Fruit fly (Drosophila melanogaster) whole organism, embryonic: Measurements from ENCODE around the gene CG8051.

Experiments used
- Aef1 ChIP-seq: fragments of 200-800 bp; sonication (Bioruptor generic); IDR thresholded peaks from 3 replicates; pipeline ENCODE4 v1.3.6; 2022; ENCODE audit warnings: missing biosample characterization, missing genetic modification characterization
- Bdp1 ChIP-seq: fragments of 200-800 bp; sonication (Bioruptor generic); optimal IDR thresholded peaks from 3 replicates; lab custom pipeline; 2016; ENCODE audit warnings: missing biosample characterization, missing genetic modification characterization
- Bteb2 ChIP-seq: fragments of 200-800 bp; sonication (Bioruptor generic); optimal IDR thresholded peaks from 2 replicates; lab custom pipeline; 2016; ENCODE audit warnings: missing biosample characterization, missing genetic modification characterization
- CG1024 ChIP-seq: fragments of 200-800 bp; sonication (Bioruptor generic); IDR thresholded peaks from 2 replicates; pipeline ENCODE4 v1.3.6; 2022; ENCODE audit warnings: missing biosample characterization, missing genetic modification characterization
- CG10654 ChIP-seq: fragments of 200-800 bp; sonication (Bioruptor generic); optimal IDR thresholded peaks from 2 replicates; lab custom pipeline; 2016; ENCODE audit warnings: missing biosample characterization, missing genetic modification characterization
- CG11085 ChIP-seq: fragments of 200-800 bp; sonication (Bioruptor generic); IDR thresholded peaks from 2 replicates; pipeline ENCODE4 v1.3.6; 2022; ENCODE audit warnings: missing biosample characterization, missing genetic modification characterization
- CG11560 ChIP-seq: fragments of 200-800 bp; sonication (Bioruptor generic); IDR thresholded peaks from 3 replicates; pipeline ENCODE4 v1.3.6; 2022; ENCODE audit warnings: missing biosample characterization, missing genetic modification characterization
- CG12659 ChIP-seq: fragments of 200-800 bp; sonication (Bioruptor generic); optimal IDR thresholded peaks from 3 replicates; lab custom pipeline; 2017; ENCODE audit warnings: mild to moderate bottlenecking, missing biosample characterization, missing genetic modification reagents, missing genetic modification characterization
- CG13296 ChIP-seq: fragments of 200-800 bp; sonication (Bioruptor generic); optimal IDR thresholded peaks from 3 replicates; lab custom pipeline; 2018; ENCODE audit warnings: missing biosample characterization, mild to moderate bottlenecking, missing genetic modification characterization
- CG14050 ChIP-seq: fragments of 200-800 bp; sonication (Bioruptor generic); IDR thresholded peaks from 3 replicates; pipeline ENCODE4 v1.3.6; 2022; ENCODE audit warnings: missing biosample characterization, missing genetic modification characterization
- CG1529 ChIP-seq: fragments of 200-800 bp; sonication (Bioruptor generic); optimal IDR thresholded peaks from 3 replicates; lab custom pipeline; 2018; ENCODE audit warnings: missing biosample characterization, missing genetic modification characterization
- CG16815 ChIP-seq: fragments of 200-800 bp; sonication (Bioruptor generic); optimal IDR thresholded peaks from 3 replicates; lab custom pipeline; 2017; ENCODE audit warnings: missing biosample characterization, mild to moderate bottlenecking, missing genetic modification characterization
- CG18619 ChIP-seq: fragments of 200-800 bp; sonication (Bioruptor generic); optimal IDR thresholded peaks from 3 replicates; lab custom pipeline; 2017; ENCODE audit warnings: missing biosample characterization, mild to moderate bottlenecking, missing genetic modification characterization
- CG2678 ChIP-seq: fragments of 200-800 bp; sonication (Bioruptor generic); optimal IDR thresholded peaks from 3 replicates; lab custom pipeline; 2019; ENCODE audit warnings: missing biosample characterization, mild to moderate bottlenecking, missing genetic modification characterization, moderate library complexity
- CG2712 ChIP-seq: fragments of 200-800 bp; optimal IDR thresholded peaks from 3 replicates; lab custom pipeline; 2019; ENCODE audit warnings: missing biosample characterization, mild to moderate bottlenecking, missing genetic modification characterization, moderate library complexity
- CG2889 ChIP-seq: fragments of 200-800 bp; sonication (Bioruptor generic); IDR thresholded peaks from 3 replicates; pipeline ENCODE4 v1.3.6; 2022; ENCODE audit warnings: missing biosample characterization, missing genetic modification characterization
- CG30020 ChIP-seq: fragments of 200-800 bp; optimal IDR thresholded peaks from 2 replicates; lab custom pipeline; 2019; ENCODE audit warnings: missing biosample characterization, mild to moderate bottlenecking, missing genetic modification characterization, moderate library complexity
- CG3281 ChIP-seq: fragments of 200-800 bp; sonication (Bioruptor generic); optimal IDR thresholded peaks from 3 replicates; lab custom pipeline; 2017; ENCODE audit warnings: missing biosample characterization, mild to moderate bottlenecking, missing genetic modification characterization
- CG4360 ChIP-seq: fragments of 200-800 bp; sonication (Bioruptor generic); IDR thresholded peaks from 2 replicates; pipeline ENCODE4 v1.3.6; 2022; ENCODE audit warnings: missing biosample characterization, missing genetic modification characterization
- CG4707 ChIP-seq: fragments of 200-800 bp; sonication (Bioruptor generic); optimal IDR thresholded peaks from 2 replicates; lab custom pipeline; 2018; ENCODE audit warnings: missing biosample characterization, mild to moderate bottlenecking, missing genetic modification characterization, moderate library complexity
- CG5953 ChIP-seq: fragments of 200-800 bp; sonication (Bioruptor generic); IDR thresholded peaks from 2 replicates; pipeline ENCODE4 v1.3.6; 2022; ENCODE audit warnings: missing biosample characterization, missing genetic modification characterization
- CG8478 ChIP-seq: fragments of >200 bp; optimal IDR thresholded peaks from 2 replicates; lab custom pipeline; 2018
- CG9437 ChIP-seq: fragments of 200-800 bp; sonication (Bioruptor generic); optimal IDR thresholded peaks from 2 replicates; lab custom pipeline; 2018; ENCODE audit warnings: missing biosample characterization, mild to moderate bottlenecking, missing genetic modification characterization
- Deaf1 ChIP-seq: fragments of 200-800 bp; optimal IDR thresholded peaks from 3 replicates; lab custom pipeline; 2019; ENCODE audit warnings: missing biosample characterization, mild to moderate bottlenecking, missing genetic modification characterization, moderate library complexity
- Dll ChIP-seq: fragments of 200-800 bp; sonication (Bioruptor generic); IDR thresholded peaks from 4 replicates; pipeline ENCODE4 v1.3.6; 2022; ENCODE audit warnings: missing biosample characterization, missing genetic modification characterization; ENCODE audit not compliant: partially characterized antibody
- ERR ChIP-seq: fragments of 200-800 bp; sonication (Bioruptor generic); optimal IDR thresholded peaks from 2 replicates; lab custom pipeline; 2016; ENCODE audit warnings: missing biosample characterization, missing genetic modification characterization
- Fer1 ChIP-seq: fragments of 200-800 bp; sonication (Bioruptor generic); optimal IDR thresholded peaks from 2 replicates; lab custom pipeline; 2017; ENCODE audit warnings: missing biosample characterization, mild to moderate bottlenecking, missing genetic modification characterization
- Gug ChIP-seq: fragments of 200-800 bp; sonication (Bioruptor generic); IDR thresholded peaks from 4 replicates; pipeline ENCODE4 v1.3.6; 2022; ENCODE audit warnings: missing biosample characterization, missing genetic modification characterization
- Lpt ChIP-seq: fragments of >200 bp; optimal IDR thresholded peaks from 2 replicates; lab custom pipeline; 2018; ENCODE audit warnings: missing biosample characterization, missing genetic modification characterization
- MTF-1 ChIP-seq: fragments of 200-800 bp; sonication (Bioruptor generic); optimal IDR thresholded peaks from 2 replicates; lab custom pipeline; 2018; ENCODE audit warnings: missing biosample characterization, mild to moderate bottlenecking, missing genetic modification characterization, borderline replicate concordance
- Mrtf ChIP-seq: fragments of 200-800 bp; sonication (Bioruptor generic); IDR thresholded peaks from 3 replicates; pipeline ENCODE4 v1.3.6; 2022; ENCODE audit warnings: missing biosample characterization, missing genetic modification characterization
- Ravus ChIP-seq: fragments of 200-800 bp; sonication (Bioruptor generic); IDR thresholded peaks from 2 replicates; pipeline ENCODE4 v1.3.6; 2022; ENCODE audit warnings: missing biosample characterization, missing genetic modification characterization
- Scr ChIP-seq: fragments of 200-800 bp; sonication (Bioruptor generic); IDR thresholded peaks from 2 replicates; pipeline ENCODE4 v1.3.6; 2022; ENCODE audit warnings: missing biosample characterization, missing genetic modification characterization; ENCODE audit not compliant: partially characterized antibody
- Sry-β ChIP-seq: fragments of 200-800 bp; sonication (Bioruptor generic); optimal IDR thresholded peaks from 2 replicates; lab custom pipeline; 2018; ENCODE audit warnings: missing biosample characterization, mild to moderate bottlenecking, missing genetic modification characterization, moderate library complexity
- ase ChIP-seq: fragments of 200-800 bp; sonication (Bioruptor generic); IDR thresholded peaks from 3 replicates; pipeline ENCODE4 v1.3.6; 2022; ENCODE audit warnings: missing biosample characterization, missing genetic modification characterization
- chn ChIP-seq: fragments of 200-800 bp; sonication (Bioruptor generic); optimal IDR thresholded peaks from 2 replicates; lab custom pipeline; 2016; ENCODE audit warnings: missing biosample characterization, missing genetic modification characterization
- crp ChIP-seq, 2 experiments: fragments of 200-800 bp; sonication (Bioruptor generic); optimal IDR thresholded peaks; 2 replicates in 1 of 2; 3 replicates in 1 of 2; lab custom pipeline; 2017; ENCODE audit warnings: missing biosample characterization in 2 of 2, missing genetic modification characterization in 2 of 2, mild to moderate bottlenecking in 1 of 2, moderate library complexity in 1 of 2
- da ChIP-seq: fragments of 200-800 bp; sonication (Bioruptor generic); optimal IDR thresholded peaks from 2 replicates; lab custom pipeline; 2016; ENCODE audit warnings: missing biosample characterization, missing genetic modification characterization
- fd96Cb ChIP-seq: fragments of 200-800 bp; sonication (Bioruptor generic); optimal IDR thresholded peaks from 2 replicates; lab custom pipeline; 2018; ENCODE audit warnings: missing biosample characterization, mild to moderate bottlenecking, missing genetic modification characterization, moderate library complexity
- gsb-n ChIP-seq: fragments of 200-800 bp; sonication (Bioruptor generic); optimal IDR thresholded peaks from 3 replicates; lab custom pipeline; 2018; ENCODE audit warnings: missing biosample characterization, mild to moderate bottlenecking, missing genetic modification characterization
- gt ChIP-seq: fragments of 200-800 bp; sonication (Bioruptor generic); IDR thresholded peaks from 2 replicates; pipeline ENCODE4 v1.3.6; 2022; ENCODE audit warnings: missing biosample characterization, missing genetic modification characterization
- ind ChIP-seq: fragments of 200-800 bp; sonication (Bioruptor generic); optimal IDR thresholded peaks from 3 replicates; lab custom pipeline; 2016; ENCODE audit warnings: missing biosample characterization, missing genetic modification characterization
- lab ChIP-seq: fragments of 200-800 bp; sonication (Bioruptor generic); optimal IDR thresholded peaks from 3 replicates; lab custom pipeline; 2017; ENCODE audit warnings: missing biosample characterization, missing genetic modification characterization, mild to moderate bottlenecking, moderate library complexity, missing genetic modification reagents
- peb ChIP-seq: fragments of 200-800 bp; sonication (Bioruptor generic); IDR thresholded peaks from 2 replicates; pipeline ENCODE4 v1.3.6; 2022; ENCODE audit warnings: missing biosample characterization, missing genetic modification characterization
- psq ChIP-seq: fragments of 200-800 bp; sonication (Bioruptor generic); optimal IDR thresholded peaks from 2 replicates; lab custom pipeline; 2017; ENCODE audit warnings: missing biosample characterization, missing genetic modification characterization
- sqz ChIP-seq: fragments of 200-800 bp; sonication (Bioruptor generic); optimal IDR thresholded peaks from 3 replicates; lab custom pipeline; 2018; ENCODE audit warnings: missing biosample characterization, mild to moderate bottlenecking, missing genetic modification characterization
- sug ChIP-seq: fragments of 200-800 bp; optimal IDR thresholded peaks from 2 replicates; lab custom pipeline; 2019; ENCODE audit warnings: missing biosample characterization, mild to moderate bottlenecking, missing genetic modification characterization, moderate library complexity
- wek ChIP-seq: fragments of 200-800 bp; sonication (Bioruptor generic); optimal IDR thresholded peaks from 3 replicates; lab custom pipeline; 2018; ENCODE audit warnings: missing biosample characterization, mild to moderate bottlenecking, missing genetic modification characterization, moderate library complexity
- zfh1 ChIP-seq: fragments of 200-800 bp; sonication (Bioruptor generic); IDR thresholded peaks from 3 replicates; pipeline ENCODE4 v1.3.6; 2022; ENCODE audit warnings: missing biosample characterization, missing genetic modification characterization

The CG8051 gene

dm6 chrX:19321820-19322708, 14.3 kb upstream of the CG8051 start, which contains the start of gene out (continued):
- TF ChIP-seq CG18619 (GFP tag; lab: Kevin White, UChicago) (peak; percentile 94), CG11560 (peak; percentile 87), ERR (GFP tag; lab: Kevin White, UChicago) (peak; percentile 70), gt (peak; percentile 87), lab (GFP tag; lab: Kevin White, UChicago) (peak; percentile 96), Scr (GFP tag; lab: Robert Waterston, UW) (0 out of 2 replicates have a peak, but pooled peaks have one; percentile 9), CG11085 (GFP tag; lab: Robert Waterston, UW) (peak; percentile 89), CG2678 (peak; percentile 96), Fer1 (GFP tag; lab: Kevin White, UChicago) (peak; percentile 95), CG5953 (GFP tag; lab: Robert Waterston, UW) (peak; percentile 85), Lpt (no peak), Ravus (GFP tag; lab: Robert Waterston, UW) (peak; percentile 79), sug (tag; lab: Kevin White, UChicago) (peak; percentile 90), Sry-β (peak; percentile 39), CG1529 (GFP tag; lab: Kevin White, UChicago) (peak; percentile 92), chn (GFP tag; lab: Kevin White, UChicago) (peak; percentile 90), CG10654 (GFP tag; lab: Kevin White, UChicago) (peak; percentile 90), CG9437 (GFP tag; lab: Kevin White, UChicago) (peak; percentile 89), MTF-1 (GFP tag; lab: Kevin White, UChicago) (peak; percentile 86), psq (peak; percentile 80), CG12659 (GFP tag; lab: Kevin White, UChicago) (peak; percentile 96), CG8478 (lab: Kevin White, UChicago) (no peak), Gug (GFP tag; lab: Robert Waterston, UW) (peak; percentile 92), fd96Cb (peak; percentile 94), CG4360 (GFP tag; lab: Robert Waterston, UW) (peak; percentile 71), CG4707 (GFP tag; lab: Kevin White, UChicago) (peak; percentile 81), CG2889 (GFP tag; lab: Robert Waterston, UW) (peak; percentile 88), Bdp1 (GFP tag; lab: Kevin White, UChicago) (peak; percentile 83), CG30020 (peak; percentile 71), Bteb2 (GFP tag; lab: Kevin White, UChicago) (peak; percentile 80), da (GFP tag; lab: Kevin White, UChicago) (peak; percentile 53), Aef1 (GFP tag; lab: Robert Waterston, UW) (peak; percentile 93), wek (GFP tag; lab: Kevin White, UChicago) (peak; percentile 75), CG1024 (GFP tag; lab: Robert Waterston, UW) (peak; percentile 86), CG16815 (peak; percentile 94), peb (peak; percentile 91), Dll (GFP tag; lab: Robert Waterston, UW) (no peak), crp (GFP tag; optimal IDR thresholded peaks at IDR 0.05; lab: Kevin White, UChicago) (peak in 1 of 2 experiments; percentile 62), zfh1 (GFP tag; lab: Robert Waterston, UW) (peak; percentile 96), Mrtf (GFP tag; lab: Robert Waterston, UW) (peak; percentile 92), ase (peak; percentile 88), ind (GFP tag; lab: Kevin White, UChicago) (peak; percentile 92), gsb-n (tag; lab: Kevin White, UChicago) (peak; percentile 88), CG2712 (tag; lab: Kevin White, UChicago) (peak; percentile 96), CG13296 (GFP tag; lab: Kevin White, UChicago) (peak; percentile 90), sqz (peak; percentile 88), Deaf1 (tag; lab: Kevin White, UChicago) (peak; percentile 70), CG14050 (GFP tag; lab: Robert Waterston, UW) (peak; percentile 91), CG3281 (GFP tag; lab: Kevin White, UChicago) (peak; percentile 94)
